Worm (Caenorhabditis elegans): Measurements from ENCODE around the gene K07F5.7.

ce11 chrIV:9799664-9800063, 48.3 kb downstream of the K07F5.7 start:
- TF ChIP-seq peb-1 (tag; optimal IDR thresholded peaks at IDR 0.05) (no peak), lsy-2 (tag; optimal IDR thresholded peaks at IDR 0.05) (no peak), elt-3 (tag; optimal IDR thresholded peaks at IDR 0.05) (no peak), nhr-11 (tag; optimal IDR thresholded peaks at IDR 0.05) (no peak)
